Fruit fly (Drosophila melanogaster): ENCODE results near the gene CG18598.

- TF ChIP-seq kay (GFP tag; ENCODE audit: borderline replicate concordance): peak; percentile 73
- TF ChIP-seq cic (GFP tag; optimal IDR thresholded peaks at IDR 0.05): no peak
- no peak for TF ChIP-seq bab1 (GFP tag; optimal IDR thresholded peaks at IDR 0.05)
- TF ChIP-seq cnc (optimal IDR thresholded peaks at IDR 0.05): no peak
- TF ChIP-seq CG1620 (GFP tag; optimal IDR thresholded peaks at IDR 0.05): no peak
- TF ChIP-seq CG5204 (GFP tag; optimal IDR thresholded peaks at IDR 0.05): no peak
- no peak for TF ChIP-seq Hr96 (GFP tag; optimal IDR thresholded peaks at IDR 0.05)
- TF ChIP-seq CG11617 (GFP tag; optimal IDR thresholded peaks at IDR 0.05): no peak
- TF ChIP-seq CG14711 (tag; optimal IDR thresholded peaks at IDR 0.05): peak; percentile 80
- peak; percentile 73 for TF ChIP-seq ovo (GFP tag; optimal IDR thresholded peaks at IDR 0.05)
- no peak for TF ChIP-seq CG33017 (tag; optimal IDR thresholded peaks at IDR 0.05)
Observed at dm6 chr3R:18245044-18245596, 5.8 kb upstream of the CG18598 start.
